Worm (Caenorhabditis elegans) whole organism, L2 larva: Measurements from ENCODE around the gene seb-3.

Experiments
- blmp-1 ChIP-seq: sonication (generic microtip); optimal IDR thresholded peaks from 2 replicates; lab custom pipeline; 2017; ENCODE audit warnings: missing genetic modification characterization, mild to moderate bottlenecking, missing compliant biosample characterization, antibody characterized with exemption, moderate library complexity; ENCODE audit not compliant: insufficient read depth
- ceh-82 ChIP-seq: fragments of 150-350 bp; optimal IDR thresholded peaks from 2 replicates; lab custom pipeline; 2014; ENCODE audit warnings: missing biosample characterization, missing genetic modification characterization
- egl-27 ChIP-seq: sonication (generic microtip); optimal IDR thresholded peaks from 3 replicates; lab custom pipeline; 2017; ENCODE audit warnings: missing biosample characterization, missing genetic modification reagents, missing genetic modification characterization
- elt-3 ChIP-seq: sonication (generic microtip); optimal IDR thresholded peaks from 2 replicates; lab custom pipeline; 2017; ENCODE audit warnings: missing biosample characterization, missing genetic modification characterization
- fos-1 ChIP-seq: fragments of 150-350 bp; optimal IDR thresholded peaks from 2 replicates; lab custom pipeline; 2014; ENCODE audit warnings: missing biosample characterization, missing genetic modification characterization
- mdl-1 ChIP-seq, 2 experiments: fragments of 150-350 bp in 1 of 2; sonication (generic microtip) in 1 of 2; optimal IDR thresholded peaks; 2 replicates each; lab custom pipeline; 2017; ENCODE audit warnings: missing biosample characterization in 2 of 2, missing genetic modification characterization in 2 of 2
- nhr-129 ChIP-seq: fragments of 150-350 bp; optimal IDR thresholded peaks from 2 replicates; lab custom pipeline; 2014; ENCODE audit warnings: missing biosample characterization, missing genetic modification characterization
- nhr-237 ChIP-seq: fragments of 150-350 bp; optimal IDR thresholded peaks from 2 replicates; lab custom pipeline; 2014; ENCODE audit warnings: missing biosample characterization, missing genetic modification characterization
- sma-9 ChIP-seq, 2 experiments: fragments of 150-350 bp in 1 of 2; sonication (generic microtip) in 1 of 2; optimal IDR thresholded peaks; 2 replicates each; lab custom pipeline; 2014 to 2016; ENCODE audit warnings: missing genetic modification characterization in 2 of 2, mild to moderate bottlenecking in 1 of 2, missing biosample characterization in 1 of 2, missing compliant biosample characterization in 1 of 2, missing genetic modification reagents in 1 of 2, moderate library complexity in 1 of 2
- unc-55 ChIP-seq: fragments of 150-350 bp; sonication (generic microtip); optimal IDR thresholded peaks from 3 replicates; lab custom pipeline; 2014; ENCODE audit warnings: missing biosample characterization, missing genetic modification reagents, missing genetic modification characterization

- TF ChIP-seq nhr-237 (tag; lab: Kevin White, UChicago): no peak
- TF ChIP-seq blmp-1: no peak
- TF ChIP-seq nhr-129: no peak
- no peak for TF ChIP-seq ceh-82
- no peak for TF ChIP-seq unc-55
- TF ChIP-seq elt-3 (tag; lab: Kevin White, UChicago): no peak
- no peak for TF ChIP-seq egl-27 (tag; lab: Kevin White, UChicago)
- no peak for TF ChIP-seq mdl-1 (tag; optimal IDR thresholded peaks at IDR 0.05; lab: Kevin White, UChicago)
- TF ChIP-seq fos-1 (tag; lab: Kevin White, UChicago): no peak
- TF ChIP-seq sma-9 (GFP tag; optimal IDR thresholded peaks at IDR 0.05; lab: Kevin White, UChicago): no peak
- no peak for TF ChIP-seq sma-9 (tag; optimal IDR thresholded peaks at IDR 0.05; lab: Kevin White, UChicago)
Observed at ce11 chrX:15011526-15012274, 14.4 kb upstream of the seb-3 start.
